Worm (Caenorhabditis elegans) whole organism, L3 larva: ENCODE results near the gene Y51H4A.935.

ENCODE experiments used
- aly-2 ChIP-seq: fragments of 150-350 bp; optimal IDR thresholded peaks from 2 replicates; lab custom pipeline; 2014; ENCODE audit warnings: missing biosample characterization, missing genetic modification characterization
- ceh-28 ChIP-seq: fragments of 150-350 bp; optimal IDR thresholded peaks from 2 replicates; lab custom pipeline; 2014; ENCODE audit warnings: missing biosample characterization, missing genetic modification reagents, missing genetic modification characterization
- elt-3 ChIP-seq, 3 experiments: fragments of 150-350 bp in 1 of 3; sonication (generic microtip) in 2 of 3; optimal IDR thresholded peaks; 2 replicates in 2 of 3; 4 replicates in 1 of 3; lab custom pipeline; 2014 to 2017; ENCODE audit warnings: missing biosample characterization in 3 of 3, missing genetic modification characterization in 3 of 3
- fos-1 ChIP-seq: fragments of 150-350 bp; optimal IDR thresholded peaks from 2 replicates; lab custom pipeline; 2014; ENCODE audit warnings: missing biosample characterization, missing genetic modification characterization
- lsy-12 ChIP-seq: sonication (generic microtip); optimal IDR thresholded peaks from 2 replicates; lab custom pipeline; 2016; ENCODE audit warnings: mild to moderate bottlenecking, missing genetic modification characterization, missing compliant biosample characterization
- nhr-11 ChIP-seq: fragments of 150-350 bp; optimal IDR thresholded peaks from 2 replicates; lab custom pipeline; 2014; ENCODE audit warnings: missing biosample characterization, missing genetic modification characterization
- nhr-12 ChIP-seq: fragments of 150-350 bp; optimal IDR thresholded peaks from 2 replicates; lab custom pipeline; 2014; ENCODE audit warnings: missing biosample characterization, missing genetic modification characterization
- nhr-76 ChIP-seq: fragments of 150-350 bp; sonication (generic microtip); optimal IDR thresholded peaks from 5 replicates; lab custom pipeline; 2014; ENCODE audit warnings: missing biosample characterization, missing genetic modification characterization
- pqm-1 ChIP-seq: fragments of 150-350 bp; optimal IDR thresholded peaks from 2 replicates; lab custom pipeline; 2017; ENCODE audit warnings: missing biosample characterization, missing genetic modification characterization, inconsistent platforms
- sea-2 ChIP-seq: fragments of 150-350 bp; sonication (generic microtip); optimal IDR thresholded peaks from 4 replicates; lab custom pipeline; 2014; ENCODE audit warnings: missing biosample characterization, missing genetic modification reagents, missing genetic modification characterization
- skn-1 ChIP-seq: fragments of 150-350 bp; optimal IDR thresholded peaks from 2 replicates; lab custom pipeline; 2014; ENCODE audit warnings: missing biosample characterization, missing genetic modification characterization
- unc-62 ChIP-seq: fragments of 150-350 bp; sonication (generic microtip); optimal IDR thresholded peaks from 4 replicates; lab custom pipeline; 2014; ENCODE audit warnings: missing biosample characterization, missing genetic modification reagents, missing genetic modification characterization
- zag-1 ChIP-seq: fragments of 150-350 bp; optimal IDR thresholded peaks from 2 replicates; lab custom pipeline; 2014; ENCODE audit warnings: missing biosample characterization, missing genetic modification characterization

DNA sequence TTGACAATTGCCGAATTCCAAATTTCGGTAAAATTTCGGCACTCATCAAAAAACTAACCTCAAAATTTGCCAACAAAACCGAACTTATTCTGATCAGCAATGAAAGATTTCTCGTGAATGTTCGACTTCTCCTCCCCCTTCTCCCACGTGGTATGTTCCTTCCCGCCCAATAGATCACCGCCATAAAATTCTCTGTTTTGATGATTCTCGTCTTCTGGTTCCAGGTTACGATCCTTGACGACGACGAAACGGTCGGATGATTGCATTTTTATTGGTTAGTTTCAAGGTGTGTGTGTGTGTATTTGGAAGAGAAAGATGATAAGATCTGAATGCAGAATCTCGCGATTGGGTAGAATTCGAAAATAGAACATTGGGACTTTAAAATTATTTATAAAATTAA, 35.6 kb upstream of the Y51H4A.935 start, which contains the start of gene uroc-1:
- TF ChIP-seq sea-2 (GFP tag; lab: Kevin White, UChicago) (no peak), lsy-12 (tag; lab: Kevin White, UChicago) (no peak), nhr-12 (no peak), zag-1 (tag; lab: Kevin White, UChicago) (no peak), pqm-1 (tag; lab: Kevin White, UChicago) (no peak), unc-62 (GFP tag; lab: Kevin White, UChicago) (no peak), skn-1 (tag; lab: Kevin White, UChicago) (no peak), nhr-76 (tag; lab: Kevin White, UChicago) (no peak), ceh-28 (no peak), elt-3 (tag; optimal IDR thresholded peaks at IDR 0.05; lab: Kevin White, UChicago) (no peak), fos-1 (no peak), aly-2 (tag; lab: Kevin White, UChicago) (no peak), nhr-11 (tag; lab: Kevin White, UChicago) (no peak)
